Worm (Caenorhabditis elegans): ENCODE measurements around the gene syx-5.

syx-5 gene

ce11 chrV:11782809-11783440 lies 18.2 kb downstream of the syx-5 start, which contains the start of gene F55A11.11 (continued):
- TF ChIP-seq F49E8.2 (tag; optimal IDR thresholded peaks at IDR 0.05; ENCODE audit: insufficient read depth): peak; percentile 84
- peak; percentile 60 for TF ChIP-seq sptf-2 (GFP tag; optimal IDR thresholded peaks at IDR 0.05)
- TF ChIP-seq sdz-38 (tag; optimal IDR thresholded peaks at IDR 0.05): no peak
- peak; percentile 63 for TF ChIP-seq F22D6.2 (tag; optimal IDR thresholded peaks at IDR 0.05)
- 0 out of 2 replicates have a peak, but pooled peaks have one; percentile 42 for TF ChIP-seq bed-1 (GFP tag; IDR thresholded peaks at IDR 0.05)
- peak; percentile 52 for TF ChIP-seq egrh-3 (GFP tag; IDR thresholded peaks at IDR 0.05)
- peak; percentile 76 for TF ChIP-seq ztf-22 (GFP tag; optimal IDR thresholded peaks at IDR 0.05)
- TF ChIP-seq ztf-3 (GFP tag; optimal IDR thresholded peaks at IDR 0.05): no peak
- TF ChIP-seq fkh-3 (tag; optimal IDR thresholded peaks at IDR 0.05): peak; percentile 94
- TF ChIP-seq madf-3 (GFP tag; IDR thresholded peaks at IDR 0.05): peak; percentile 86
- TF ChIP-seq rpc-1 (optimal IDR thresholded peaks at IDR 0.05): peak; percentile 97
- peak; percentile 98 for TF ChIP-seq rpc-1 (tag; optimal IDR thresholded peaks at IDR 0.05)
- TF ChIP-seq aptf-3 (GFP tag; IDR thresholded peaks at IDR 0.05): peak; percentile 94
- peak; percentile 87 for TF ChIP-seq ztf-25 (GFP tag; IDR thresholded peaks at IDR 0.05)
- TF ChIP-seq nhr-80 (tag; optimal IDR thresholded peaks at IDR 0.05): peak; percentile 42
- peak; percentile 89 for TF ChIP-seq T26A5.8 (tag; optimal IDR thresholded peaks at IDR 0.05)
- peak; percentile 69 for TF ChIP-seq snpc-1.1 (tag; optimal IDR thresholded peaks at IDR 0.05; ENCODE audit: insufficient read depth)
- peak; percentile 89 for TF ChIP-seq Y53F4B.3 (GFP tag; IDR thresholded peaks at IDR 0.05)
- peak; percentile 94 for TF ChIP-seq repo-1 (tag; optimal IDR thresholded peaks at IDR 0.05)
- TF ChIP-seq xnd-1 (tag; optimal IDR thresholded peaks at IDR 0.05): peak; percentile 33
- TF ChIP-seq mxl-1 (tag; optimal IDR thresholded peaks at IDR 0.05): peak; percentile 94
- TF ChIP-seq ceh-58 (GFP tag; IDR thresholded peaks at IDR 0.05): 0 out of 2 replicates have a peak, but pooled peaks have one; percentile 28
- peak; percentile 94 for TF ChIP-seq athp-1 (tag; optimal IDR thresholded peaks at IDR 0.05)
- TF ChIP-seq ceh-91 (GFP tag; IDR thresholded peaks at IDR 0.05): no peak
- TF ChIP-seq nfyb-1 (GFP tag; IDR thresholded peaks at IDR 0.05): peak; percentile 96
- peak; percentile 92 for TF ChIP-seq hrde-1 (tag; optimal IDR thresholded peaks at IDR 0.05; ENCODE audit: borderline replicate concordance)
- peak; percentile 83 for TF ChIP-seq hmg-1.2 (GFP tag; IDR thresholded peaks at IDR 0.05)
- peak in 2 of 3 experiments; percentile 24 to 85 for TF ChIP-seq lin-35 (GFP tag; optimal IDR thresholded peaks at IDR 0.05)
- peak; percentile 77 for TF ChIP-seq attf-6 (GFP tag; IDR thresholded peaks at IDR 0.05)
- peak; percentile 14 for TF ChIP-seq ccch-3 (GFP tag; optimal IDR thresholded peaks at IDR 0.05)
- peak; percentile 97 for TF ChIP-seq him-1 (tag; optimal IDR thresholded peaks at IDR 0.05)
- peak; percentile 85; the same call in 1 of the 2 replicates for TF ChIP-seq Y95B8A.8 (GFP tag; IDR thresholded peaks at IDR 0.05)
- TF ChIP-seq snpc-3.4 (tag; optimal IDR thresholded peaks at IDR 0.05): peak; percentile 78
- TF ChIP-seq ztf-26 (tag; optimal IDR thresholded peaks at IDR 0.05): peak; percentile 92
- TF ChIP-seq ekl-4 (GFP tag; IDR thresholded peaks at IDR 0.05): peak; percentile 89
- TF ChIP-seq mel-28 (tag; optimal IDR thresholded peaks at IDR 0.05; ENCODE audit: borderline replicate concordance): peak; percentile 57
- 0 out of 2 replicates have a peak, but pooled peaks have one; percentile 34 for TF ChIP-seq nfya-2 (GFP tag; IDR thresholded peaks at IDR 0.05)
- no peak for TF ChIP-seq C17E4.6 (GFP tag; IDR thresholded peaks at IDR 0.05)
- peak; percentile 76 for TF ChIP-seq B0019.2 (GFP tag; conservative IDR thresholded peaks at IDR 0.05)
- TF ChIP-seq unc-130 (GFP tag; optimal IDR thresholded peaks at IDR 0.05): peak; percentile 77
- TF ChIP-seq F23B12.7 (tag; optimal IDR thresholded peaks at IDR 0.05; ENCODE audit: insufficient read depth): peak; percentile 73
- TF ChIP-seq let-607 (tag; optimal IDR thresholded peaks at IDR 0.05): peak; percentile 54 to 76
- no peak for TF ChIP-seq F39B2.1 (GFP tag; IDR thresholded peaks at IDR 0.05)
- TF ChIP-seq die-1 (tag; optimal IDR thresholded peaks at IDR 0.05): peak; percentile 96
- peak; percentile 6 for TF ChIP-seq efl-1 (GFP tag; optimal IDR thresholded peaks at IDR 0.05)
- TF ChIP-seq D2030.7 (GFP tag; IDR thresholded peaks at IDR 0.05): peak; percentile 83
- TF ChIP-seq F55B11.4 (tag; optimal IDR thresholded peaks at IDR 0.05; ENCODE audit: borderline replicate concordance, insufficient read depth): no peak
